Worm (Caenorhabditis elegans): Measurements from ENCODE around the gene hsb-1.

The hsb-1 gene

DNA sequence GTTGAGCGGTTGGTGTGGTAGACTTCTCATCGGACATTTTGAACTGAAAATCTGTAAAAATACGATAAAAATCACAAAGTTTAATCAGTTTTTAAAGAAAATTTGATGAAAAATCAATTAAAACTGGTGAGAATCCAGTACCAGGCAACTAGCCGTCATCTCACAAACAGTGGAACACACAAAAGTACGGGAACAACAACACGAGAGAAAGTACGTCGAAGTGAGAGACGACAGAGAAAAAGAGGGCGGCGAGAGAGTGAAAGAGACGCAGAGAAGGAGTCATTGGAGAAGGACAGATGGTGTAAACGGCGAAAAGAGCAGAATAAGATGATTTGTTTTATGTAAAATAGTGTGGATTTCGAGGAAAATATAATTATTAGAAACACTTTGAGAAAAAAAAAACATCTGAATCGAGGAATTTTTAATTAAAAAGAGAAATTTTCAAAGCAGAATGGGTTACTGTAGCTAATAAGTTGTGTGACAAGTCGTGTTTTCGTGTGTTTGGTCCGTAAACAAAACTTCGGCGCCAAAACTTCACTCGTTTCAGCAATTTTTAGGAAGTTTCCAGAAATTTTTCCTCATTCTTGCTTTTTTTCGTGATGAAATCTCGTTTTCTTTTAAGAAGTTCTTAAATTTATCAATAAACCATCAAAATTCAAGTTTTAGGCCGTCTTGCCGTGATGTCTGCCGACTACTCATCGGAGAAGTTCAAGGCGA, at the start of gene hsb-1, which contains the start of gene let-99:
TSS of gene hsb-1 (minus strand) at position 51 of the 717 bp plus-strand sequence.
TSS of gene let-99 (plus strand) at position 667 of the 717 bp plus-strand sequence.
- no peak for TF ChIP-seq unc-62 (GFP tag; optimal IDR thresholded peaks at IDR 0.05)

ce11 chrIV:12615122-12615745, 48.2 kb upstream of the hsb-1 start:
- no peak for TF ChIP-seq unc-62 (GFP tag; optimal IDR thresholded peaks at IDR 0.05)

ce11 chrIV:12614624-12615023, 47.6 kb upstream of the hsb-1 start, which contains the start of gene efa-6:
efa-6 (minus strand) TSS chrIV:12614724.
- no peak for TF ChIP-seq unc-62 (GFP tag; optimal IDR thresholded peaks at IDR 0.05)

DNA sequence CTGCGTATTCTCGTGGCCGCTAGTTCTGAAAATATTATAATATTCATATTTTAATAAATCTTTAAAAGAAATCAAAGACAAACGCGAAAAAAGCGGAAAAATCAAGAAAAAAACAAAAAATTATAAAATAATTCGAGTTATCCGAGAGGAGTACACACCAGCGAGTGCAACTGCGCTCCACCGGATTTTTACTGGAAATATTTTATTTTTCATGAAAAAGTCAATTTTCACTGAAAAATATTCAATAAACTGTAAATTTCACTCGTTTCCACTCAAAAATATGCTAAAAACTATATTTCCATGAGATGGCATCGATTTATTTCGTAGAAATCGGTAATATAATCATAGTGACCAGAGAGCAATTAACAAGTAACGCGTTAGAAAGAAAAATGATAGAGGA, 38.4 kb upstream of the hsb-1 start, which contains the start of gene Y55D9A.2:
TSS of gene Y55D9A.2 (minus strand) at position 31 of the 400 bp plus-strand sequence.
- no peak for TF ChIP-seq unc-62 (GFP tag; optimal IDR thresholded peaks at IDR 0.05)

DNA sequence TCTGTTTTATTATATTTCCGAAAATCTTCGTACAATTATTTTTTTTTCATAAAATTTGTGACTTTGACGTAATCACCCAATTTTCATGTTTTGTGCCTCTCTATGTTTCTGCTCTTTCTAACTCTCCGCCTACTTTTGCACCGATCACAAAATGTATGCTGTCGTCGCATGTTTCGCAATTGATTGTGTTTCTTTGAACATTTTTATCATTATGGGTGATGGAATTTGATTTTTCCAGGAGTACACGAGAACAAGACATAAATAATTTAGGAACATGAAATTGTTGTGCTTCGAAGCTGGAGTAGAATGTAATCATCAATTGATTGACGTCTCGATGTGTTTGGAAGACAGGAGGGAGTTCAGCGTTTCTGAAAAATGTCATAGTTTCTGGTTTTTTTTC, 33.9 kb upstream of the hsb-1 start:
- TF ChIP-seq unc-62 (GFP tag; optimal IDR thresholded peaks at IDR 0.05) = no peak

DNA sequence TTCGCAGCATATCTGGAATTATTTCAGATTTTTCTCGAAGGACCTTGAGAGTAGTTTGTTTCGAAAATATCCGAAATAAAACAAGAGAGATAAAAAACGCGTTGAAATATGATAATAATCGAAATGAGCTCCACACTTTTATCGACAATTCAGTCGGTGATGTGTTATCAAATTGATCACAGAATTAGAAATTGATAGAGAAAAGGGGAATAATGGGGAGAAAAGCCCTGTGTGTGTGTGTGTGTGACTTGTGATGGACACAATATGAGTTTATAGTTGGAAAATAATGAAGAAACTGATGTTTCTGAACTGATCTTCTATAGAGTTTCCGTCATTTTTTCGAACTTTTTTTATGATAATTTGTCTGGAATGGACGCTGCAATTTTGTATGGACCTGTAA, 32.1 kb upstream of the hsb-1 start, which contains the start of gene pgp-1:
TSS of gene pgp-1 (minus strand) at position 12 of the 400 bp plus-strand sequence.
- TF ChIP-seq unc-62 (GFP tag; optimal IDR thresholded peaks at IDR 0.05) = no peak

- no peak for TF ChIP-seq unc-62 (GFP tag; optimal IDR thresholded peaks at IDR 0.05)
Observed at ce11 chrIV:12596960-12597359, 29.9 kb upstream of the hsb-1 start.

- TF ChIP-seq unc-62 (GFP tag; optimal IDR thresholded peaks at IDR 0.05) = no peak
Observed at ce11 chrIV:12594574-12594973, 27.5 kb upstream of the hsb-1 start.

ce11 chrIV:12590373-12590772, 23.3 kb upstream of the hsb-1 start, which contains the start of gene cul-6:
cul-6 (minus strand) TSS chrIV:12590451.
- no peak for TF ChIP-seq unc-62 (GFP tag; optimal IDR thresholded peaks at IDR 0.05)

- TF ChIP-seq unc-62 (GFP tag; optimal IDR thresholded peaks at IDR 0.05) = no peak
Observed at ce11 chrIV:12585966-12586365, 18.9 kb upstream of the hsb-1 start, which contains the start of gene K08E7.8. K08E7.8 (minus strand) TSS chrIV:12586066.

DNA sequence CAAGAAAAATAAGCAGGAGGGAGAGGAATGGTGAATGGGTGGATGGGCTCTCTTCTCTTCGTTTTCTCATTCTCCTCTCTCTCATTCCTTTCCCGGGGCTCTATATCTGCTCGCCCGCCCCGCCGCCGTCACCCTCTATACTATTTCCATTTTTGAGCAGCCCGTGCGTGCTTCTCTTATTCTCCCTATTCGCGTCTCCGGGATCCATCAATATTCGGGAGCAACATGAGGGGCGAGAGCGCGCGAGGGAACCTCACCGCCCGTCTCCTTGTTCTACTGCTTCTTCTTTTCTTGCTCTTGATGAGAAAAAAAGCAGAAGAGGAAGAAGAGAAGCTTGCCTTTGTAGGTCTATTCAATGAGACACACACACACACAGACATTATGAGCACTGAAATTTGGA, 17.1 kb upstream of the hsb-1 start:
- no peak for TF ChIP-seq unc-62 (GFP tag; optimal IDR thresholded peaks at IDR 0.05)

- no peak for TF ChIP-seq unc-62 (GFP tag; optimal IDR thresholded peaks at IDR 0.05)
Observed at ce11 chrIV:12583181-12583580, 16.2 kb upstream of the hsb-1 start.

- TF ChIP-seq unc-62 (GFP tag; optimal IDR thresholded peaks at IDR 0.05) = no peak
Observed at ce11 chrIV:12581046-12581445, 14.0 kb upstream of the hsb-1 start, which contains the start of gene K08E7.6. K08E7.6 (minus strand) TSS chrIV:12581146.

ce11 chrIV:12574265-12574664, 7.2 kb upstream of the hsb-1 start:
- no peak for TF ChIP-seq unc-62 (GFP tag; optimal IDR thresholded peaks at IDR 0.05)

DNA sequence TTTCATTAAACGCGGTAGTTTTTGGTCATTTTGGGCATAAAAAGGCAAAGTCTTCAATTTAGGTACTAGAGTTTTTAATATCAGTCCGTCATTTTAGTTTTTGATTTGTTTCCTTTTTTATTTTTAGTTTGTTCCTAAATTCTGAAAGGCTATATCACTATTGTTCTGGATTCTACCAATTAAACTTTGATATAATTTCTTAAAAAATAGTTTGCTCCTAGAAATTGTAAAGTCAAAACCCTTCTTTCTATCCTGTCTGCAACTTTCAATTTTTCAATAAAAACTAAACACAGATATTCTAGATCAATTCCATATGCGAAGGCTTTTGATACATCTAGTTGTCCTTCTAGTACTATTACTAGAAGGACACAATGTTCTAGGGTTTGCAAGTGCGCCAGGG, 6.0 kb upstream of the hsb-1 start, which contains the start of gene K08E7.5:
TSS of gene K08E7.5 (plus strand) at position 301 of the 400 bp plus-strand sequence.
- TF ChIP-seq unc-62 (GFP tag; optimal IDR thresholded peaks at IDR 0.05) = no peak

- TF ChIP-seq unc-62 (GFP tag; optimal IDR thresholded peaks at IDR 0.05) = no peak
Observed at ce11 chrIV:12571047-12571446, 4.0 kb upstream of the hsb-1 start, which contains the start of gene K08E7.4. K08E7.4 (minus strand) TSS chrIV:12571147.

- no peak for TF ChIP-seq unc-62 (GFP tag; optimal IDR thresholded peaks at IDR 0.05)
Observed at ce11 chrIV:12570546-12570945, 3.5 kb upstream of the hsb-1 start.
